Fruit fly (Drosophila melanogaster) Kc167 (cell line): ENCODE results near the gene Amnionless.

ENCODE experiments used
- Myc ChIP-seq: fragments of >200 bp; optimal IDR thresholded peaks from 2 replicates; lab custom pipeline; 2017; ENCODE audit warnings: missing external identifiers
- Sin3A ChIP-seq: fragments of >200 bp; optimal IDR thresholded peaks from 2 replicates; lab custom pipeline; 2018; ENCODE audit warnings: missing external identifiers
- h ChIP-seq: fragments of >200 bp; optimal IDR thresholded peaks from 3 replicates; lab custom pipeline; 2018; ENCODE audit warnings: missing external identifiers
- insv ChIP-seq: fragments of >200 bp; optimal IDR thresholded peaks from 3 replicates; lab custom pipeline; 2018; ENCODE audit warnings: missing external identifiers
- psq ChIP-seq: fragments of >200 bp; optimal IDR thresholded peaks from 2 replicates; lab custom pipeline; 2017; ENCODE audit warnings: missing external identifiers
- ttk ChIP-seq: sonication (Bioruptor generic); optimal IDR thresholded peaks from 2 replicates; lab custom pipeline; 2017; ENCODE audit warnings: missing external identifiers

Amnionless gene

DNA sequence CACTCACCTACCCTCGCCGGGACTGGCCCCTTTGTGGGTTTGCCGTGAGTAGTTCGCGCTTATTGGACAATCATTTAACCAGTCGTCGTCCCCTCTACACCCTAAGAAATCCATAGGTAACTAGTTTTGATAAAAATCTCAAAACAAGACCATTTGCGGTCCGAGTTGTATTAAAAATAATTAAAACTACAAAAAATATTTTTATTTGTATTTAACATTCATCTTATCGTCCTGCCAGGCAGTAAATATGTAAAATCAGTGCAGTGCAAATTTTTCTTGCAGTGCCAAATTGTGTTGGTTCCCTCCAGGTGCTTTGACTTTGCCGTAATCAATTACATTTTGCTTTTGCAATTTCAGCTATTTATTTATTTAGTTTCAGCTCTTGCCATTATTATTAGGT is 45.1 kb downstream of the Amnionless start:
- TF ChIP-seq Myc (lab: Kevin White, UChicago), result no peak
- TF ChIP-seq Sin3A, result no peak
- no peak for TF ChIP-seq insv (lab: Kevin White, UChicago)
- TF ChIP-seq h (lab: Kevin White, UChicago), result no peak
- no peak for TF ChIP-seq ttk
- TF ChIP-seq psq, result no peak

DNA sequence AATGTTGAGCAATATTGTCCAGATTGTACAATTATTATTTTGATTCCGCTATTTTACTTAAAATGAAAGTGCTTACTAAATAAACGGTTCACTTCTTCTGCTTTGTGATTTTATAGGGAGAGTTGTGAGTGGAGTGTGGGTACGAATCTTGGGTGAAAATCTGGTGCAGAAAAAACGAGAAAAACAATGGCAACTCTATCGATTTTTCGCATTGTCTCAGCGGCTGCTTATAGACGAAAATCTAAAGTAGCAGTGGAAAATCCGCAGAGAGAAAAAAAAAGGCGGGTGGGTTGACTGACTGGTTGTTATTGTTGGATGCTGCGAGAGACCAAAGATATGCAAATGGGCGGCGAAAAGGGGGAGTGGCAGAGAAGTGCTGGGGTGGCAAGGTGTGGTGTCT is 45.8 kb downstream of the Amnionless start:
- no peak for TF ChIP-seq insv (lab: Kevin White, UChicago)
- no peak for TF ChIP-seq psq
- TF ChIP-seq ttk, result no peak
- no peak for TF ChIP-seq Myc (lab: Kevin White, UChicago)
- no peak for TF ChIP-seq Sin3A
- no peak for TF ChIP-seq h (lab: Kevin White, UChicago)

DNA sequence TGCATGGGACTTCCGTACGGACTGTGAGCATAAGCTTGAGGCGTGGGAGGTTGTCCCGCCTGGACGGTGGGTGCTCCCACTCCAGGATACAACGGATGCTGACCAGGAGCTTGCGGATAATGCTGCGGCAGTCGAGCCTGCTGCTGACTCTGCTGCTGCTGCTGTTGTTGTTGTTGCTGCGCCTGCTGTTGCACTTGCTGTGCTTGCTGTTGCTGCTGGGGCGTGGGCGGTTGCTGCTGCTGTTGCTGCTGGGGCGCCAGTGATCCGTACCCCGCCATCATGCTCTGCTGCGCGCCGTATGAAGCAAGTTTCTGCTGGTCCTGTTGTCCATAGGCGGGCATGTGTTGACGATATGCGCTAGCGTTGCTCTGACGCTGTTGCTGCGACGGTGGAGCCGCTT is 47.5 kb downstream of the Amnionless start:
- TF ChIP-seq h (lab: Kevin White, UChicago), result no peak
- no peak for TF ChIP-seq ttk
- no peak for TF ChIP-seq Sin3A
- TF ChIP-seq Myc (lab: Kevin White, UChicago), result no peak
- TF ChIP-seq insv (lab: Kevin White, UChicago), result no peak
- no peak for TF ChIP-seq psq

DNA sequence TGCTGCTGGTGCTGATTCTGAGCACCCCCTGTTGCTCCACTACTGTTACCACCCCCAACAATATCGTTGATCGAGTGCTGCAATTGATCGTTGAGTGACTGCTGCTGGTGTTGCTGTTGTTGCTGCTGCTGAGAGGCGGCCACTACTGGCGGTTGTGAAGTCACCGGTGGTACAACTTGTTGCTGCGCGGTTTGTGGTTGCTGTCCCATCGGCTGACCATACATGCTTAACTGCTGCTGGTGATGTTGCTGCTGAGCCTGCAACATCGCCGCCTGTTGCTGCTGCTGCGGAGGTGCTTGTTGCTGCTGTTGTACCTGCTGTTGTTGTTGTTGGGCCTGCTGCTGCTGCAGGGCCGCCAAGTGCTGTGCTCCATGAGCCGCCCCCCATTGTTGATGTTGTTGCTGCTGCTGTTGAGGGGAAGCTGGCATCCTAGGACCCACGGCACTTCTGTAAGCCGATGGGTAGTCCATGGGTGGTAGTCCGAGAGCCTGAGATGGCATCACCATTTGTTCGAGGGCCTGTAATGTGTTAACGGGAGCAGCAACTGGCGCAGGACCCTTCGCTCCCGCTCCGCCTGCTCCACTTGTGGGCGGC is 48.7 kb downstream of the Amnionless start:
- TF ChIP-seq Sin3A, result no peak
- no peak for TF ChIP-seq insv (lab: Kevin White, UChicago)
- TF ChIP-seq ttk, result no peak
- no peak for TF ChIP-seq psq
